Worm (Caenorhabditis elegans): ENCODE measurements around the gene arrd-7.

ce11 chrII:12080015-12080414 is 17.6 kb upstream of the arrd-7 start:
- TF ChIP-seq F44E2.7 (GFP tag; IDR thresholded peaks at IDR 0.05) (no peak), nhr-48 (tag; optimal IDR thresholded peaks at IDR 0.05) (no peak), pha-4 (GFP tag; IDR thresholded peaks at IDR 0.05) (no peak), pha-4 (tag; optimal IDR thresholded peaks at IDR 0.05) (no peak), nhr-77 (tag; optimal IDR thresholded peaks at IDR 0.05) (no peak), unc-130 (GFP tag; optimal IDR thresholded peaks at IDR 0.05) (no peak), lir-3 (tag; optimal IDR thresholded peaks at IDR 0.05) (no peak), nhr-76 (tag; optimal IDR thresholded peaks at IDR 0.05) (no peak), lsy-2 (tag; optimal IDR thresholded peaks at IDR 0.05) (no peak), ztf-11 (tag; optimal IDR thresholded peaks at IDR 0.05) (no peak), nhr-6 (tag; optimal IDR thresholded peaks at IDR 0.05) (no peak), madf-5 (GFP tag; IDR thresholded peaks at IDR 0.05) (no peak), F49E8.2 (tag; optimal IDR thresholded peaks at IDR 0.05; ENCODE audit: borderline replicate concordance) (no peak), ZK337.2 (GFP tag; IDR thresholded peaks at IDR 0.05) (no peak), nhr-237 (tag; optimal IDR thresholded peaks at IDR 0.05) (no peak)

Data from whole organism, L4 larva.